Worm (Caenorhabditis elegans) whole organism, late embryonic: Measurements from ENCODE around the gene W10G6.6.
A peak's percentile ranks its signal among the peaks of the same experiment; 100 is the strongest.

ENCODE experiments used
- C08G9.2 ChIP-seq: sonication (generic microtip); optimal IDR thresholded peaks from 2 replicates; lab custom pipeline; 2016; ENCODE audit warnings: mild to moderate bottlenecking, missing genetic modification characterization, moderate library complexity, missing compliant biosample characterization
- C38D4.7 ChIP-seq: fragments of 200-800 bp; sonication (Bioruptor generic); optimal IDR thresholded peaks from 2 replicates; lab custom pipeline; 2018; ENCODE audit warnings: mild to moderate bottlenecking, missing genetic modification characterization, moderate library complexity, missing compliant biosample characterization
- F13H6.1 ChIP-seq: sonication (generic microtip); optimal IDR thresholded peaks from 2 replicates; lab custom pipeline; 2016; ENCODE audit warnings: missing genetic modification characterization, missing compliant biosample characterization
- Y22D7AL.16 ChIP-seq: sonication (generic microtip); optimal IDR thresholded peaks from 2 replicates; lab custom pipeline; 2016; ENCODE audit warnings: missing genetic modification characterization, missing compliant biosample characterization
- ama-1 ChIP-seq: fragments of 150-350 bp; optimal IDR thresholded peaks from 2 replicates; lab custom pipeline; 2014
- ceh-14 ChIP-seq: sonication (generic microtip); optimal IDR thresholded peaks from 2 replicates; lab custom pipeline; 2016; ENCODE audit warnings: missing genotype, missing genetic modification characterization, missing compliant biosample characterization
- ceh-18 ChIP-seq: sonication (generic microtip); optimal IDR thresholded peaks from 2 replicates; lab custom pipeline; 2016; ENCODE audit warnings: missing genetic modification characterization, missing compliant biosample characterization
- ceh-19 ChIP-seq: fragments of 200-800 bp; sonication (Bioruptor generic); optimal IDR thresholded peaks from 2 replicates; lab custom pipeline; 2018; ENCODE audit warnings: mild to moderate bottlenecking, missing genetic modification characterization, missing compliant biosample characterization
- ceh-30 ChIP-seq: fragments of 150-350 bp; optimal IDR thresholded peaks from 2 replicates; lab custom pipeline; 2014; ENCODE audit warnings: missing biosample characterization, missing genetic modification characterization
- ceh-31 ChIP-seq: sonication (generic microtip); optimal IDR thresholded peaks from 2 replicates; lab custom pipeline; 2016; ENCODE audit warnings: missing genetic modification characterization, missing compliant biosample characterization
- ceh-34 ChIP-seq: sonication (generic microtip); optimal IDR thresholded peaks from 2 replicates; lab custom pipeline; 2016; ENCODE audit warnings: mild to moderate bottlenecking, missing genetic modification characterization, missing compliant biosample characterization
- ceh-45 ChIP-seq: fragments of 200-800 bp; sonication (Bioruptor generic); IDR thresholded peaks from 2 replicates; pipeline ENCODE4 v1.3.6; 2022; ENCODE audit warnings: missing genetic modification reagents, missing genetic modification characterization, missing compliant biosample characterization
- che-1 ChIP-seq: sonication (generic microtip); optimal IDR thresholded peaks from 2 replicates; lab custom pipeline; 2016; ENCODE audit warnings: mild to moderate bottlenecking, missing genetic modification characterization, missing compliant biosample characterization
- dve-1 ChIP-seq: sonication (generic microtip); optimal IDR thresholded peaks from 2 replicates; lab custom pipeline; 2017; ENCODE audit warnings: antibody characterized with exemption, mild to moderate bottlenecking, missing genetic modification characterization, missing compliant biosample characterization
- elt-2 ChIP-seq: sonication (generic microtip); optimal IDR thresholded peaks from 2 replicates; lab custom pipeline; 2016; ENCODE audit warnings: missing genetic modification reagents, missing genetic modification characterization, missing compliant biosample characterization
- ets-4 ChIP-seq: sonication (generic microtip); optimal IDR thresholded peaks from 2 replicates; lab custom pipeline; 2016; ENCODE audit warnings: missing genetic modification characterization, missing compliant biosample characterization
- fax-1 ChIP-seq: sonication (generic microtip); optimal IDR thresholded peaks from 2 replicates; lab custom pipeline; 2016; ENCODE audit warnings: missing genotype, missing genetic modification characterization, missing compliant biosample characterization
- fkh-6 ChIP-seq: sonication (generic microtip); optimal IDR thresholded peaks from 2 replicates; lab custom pipeline; 2016; ENCODE audit warnings: missing genetic modification characterization, missing compliant biosample characterization
- gmeb-2 ChIP-seq: sonication (generic microtip); optimal IDR thresholded peaks from 2 replicates; lab custom pipeline; 2016; ENCODE audit warnings: missing genetic modification characterization, inconsistent platforms, missing compliant biosample characterization
- hlh-15 ChIP-seq: sonication (generic microtip); optimal IDR thresholded peaks from 2 replicates; lab custom pipeline; 2016; ENCODE audit warnings: missing genetic modification characterization, missing compliant biosample characterization
- lin-11 ChIP-seq: fragments of 200-800 bp; sonication (Bioruptor generic); optimal IDR thresholded peaks from 2 replicates; lab custom pipeline; 2018; ENCODE audit warnings: mild to moderate bottlenecking, missing genetic modification characterization, missing compliant biosample characterization
- nfya-1 ChIP-seq: sonication (generic microtip); optimal IDR thresholded peaks from 2 replicates; lab custom pipeline; 2017; ENCODE audit warnings: missing genetic modification characterization, mild to moderate bottlenecking, missing compliant biosample characterization, antibody characterized with exemption, moderate library complexity
- nhr-11 ChIP-seq: fragments of 150-350 bp; optimal IDR thresholded peaks from 2 replicates; lab custom pipeline; 2014; ENCODE audit warnings: missing biosample characterization, missing genetic modification characterization
- nhr-232 ChIP-seq: sonication (generic microtip); optimal IDR thresholded peaks from 2 replicates; lab custom pipeline; 2016; ENCODE audit warnings: missing genetic modification characterization, missing compliant biosample characterization
- npax-4 ChIP-seq: sonication (generic microtip); optimal IDR thresholded peaks from 2 replicates; lab custom pipeline; 2016; ENCODE audit warnings: missing genetic modification characterization, missing compliant biosample characterization
- odd-2 ChIP-seq: sonication (generic microtip); optimal IDR thresholded peaks from 2 replicates; lab custom pipeline; 2017; ENCODE audit warnings: antibody characterized with exemption, mild to moderate bottlenecking, missing genetic modification characterization, missing compliant biosample characterization
- pha-4 ChIP-seq: fragments of 150-350 bp; optimal IDR thresholded peaks from 2 replicates; lab custom pipeline; 2018; ENCODE audit warnings: missing biosample characterization, missing genetic modification reagents, missing genetic modification characterization
- ref-2 ChIP-seq: sonication (generic microtip); optimal IDR thresholded peaks from 2 replicates; lab custom pipeline; 2016; ENCODE audit warnings: missing genetic modification characterization, missing compliant biosample characterization
- rnt-1 ChIP-seq: sonication (generic microtip); optimal IDR thresholded peaks from 2 replicates; lab custom pipeline; 2016; ENCODE audit warnings: missing genetic modification characterization, missing compliant biosample characterization
- sdc-2 ChIP-seq: sonication (generic microtip); optimal IDR thresholded peaks from 2 replicates; lab custom pipeline; 2016; ENCODE audit warnings: missing genotype, missing genetic modification characterization, missing compliant biosample characterization
- sox-2 ChIP-seq: fragments of 200-800 bp; sonication (Bioruptor generic); IDR thresholded peaks from 2 replicates; pipeline ENCODE4 v1.3.6; 2022; ENCODE audit warnings: missing genetic modification reagents, missing genetic modification characterization, missing compliant biosample characterization
- sox-4 ChIP-seq: sonication (generic microtip); optimal IDR thresholded peaks from 2 replicates; lab custom pipeline; 2017; ENCODE audit warnings: mild to moderate bottlenecking, missing genetic modification characterization, inconsistent platforms, missing compliant biosample characterization
- syd-9 ChIP-seq: sonication (generic microtip); optimal IDR thresholded peaks from 2 replicates; lab custom pipeline; 2016; ENCODE audit warnings: mild to moderate bottlenecking, missing genetic modification characterization, moderate library complexity, missing compliant biosample characterization
- tbx-2 ChIP-seq: sonication (generic microtip); optimal IDR thresholded peaks from 2 replicates; lab custom pipeline; 2016; ENCODE audit warnings: missing genetic modification characterization, missing compliant biosample characterization
- tbx-7 ChIP-seq: sonication (generic microtip); optimal IDR thresholded peaks from 2 replicates; lab custom pipeline; 2016; ENCODE audit warnings: missing genotype, missing genetic modification characterization, missing compliant biosample characterization
- ttx-3 ChIP-seq: sonication (generic microtip); optimal IDR thresholded peaks from 2 replicates; lab custom pipeline; 2016; ENCODE audit warnings: missing genetic modification reagents, missing genetic modification characterization, missing compliant biosample characterization
- unc-42 ChIP-seq: sonication (generic microtip); optimal IDR thresholded peaks from 2 replicates; lab custom pipeline; 2016; ENCODE audit warnings: missing genotype, missing genetic modification characterization, missing compliant biosample characterization
- unc-55 ChIP-seq: sonication (generic microtip); optimal IDR thresholded peaks from 2 replicates; lab custom pipeline; 2017; ENCODE audit warnings: missing biosample characterization, missing genetic modification reagents, missing genetic modification characterization
- unc-86 ChIP-seq: sonication (generic microtip); optimal IDR thresholded peaks from 2 replicates; lab custom pipeline; 2016; ENCODE audit warnings: missing genetic modification characterization, missing compliant biosample characterization
- zip-5 ChIP-seq: sonication (generic microtip); optimal IDR thresholded peaks from 2 replicates; lab custom pipeline; 2016; ENCODE audit warnings: missing genetic modification characterization, missing compliant biosample characterization
- ztf-16 ChIP-seq: sonication (generic microtip); optimal IDR thresholded peaks from 2 replicates; lab custom pipeline; 2017; ENCODE audit warnings: missing genetic modification characterization, missing compliant biosample characterization

The W10G6.6 gene

ce11 chrX:16283103-16283502 is 32.5 kb upstream of the W10G6.6 start, which contains the start of gene F52E10.2:
TSS of gene F52E10.2 (minus strand) at chrX:16283203.
- TF ChIP-seq lin-11 (tag; lab: Kevin White, UChicago): no peak
- TF ChIP-seq unc-42 (tag; lab: Kevin White, UChicago): no peak

- TF ChIP-seq ceh-31 (tag; lab: Kevin White, UChicago): peak; percentile 8
- no peak for TF ChIP-seq rnt-1 (tag; lab: Kevin White, UChicago)
- no peak for TF ChIP-seq C08G9.2 (tag; lab: Kevin White, UChicago)
- no peak for TF ChIP-seq nhr-232 (tag; lab: Kevin White, UChicago)
- no peak for TF ChIP-seq ama-1
- TF ChIP-seq elt-2 (tag; lab: Kevin White, UChicago): no peak
- TF ChIP-seq nhr-11 (tag; lab: Kevin White, UChicago): no peak
- TF ChIP-seq tbx-2: peak; percentile 38
- peak; percentile 14 for TF ChIP-seq unc-42 (tag; lab: Kevin White, UChicago)
- TF ChIP-seq ceh-19 (GFP tag; lab: Kevin White, UChicago): no peak
- peak; percentile 9 for TF ChIP-seq ceh-18 (tag; lab: Kevin White, UChicago)
- no peak for TF ChIP-seq tbx-7 (tag; lab: Kevin White, UChicago)
- TF ChIP-seq sox-4 (tag; lab: Kevin White, UChicago): no peak
- peak; percentile 1 for TF ChIP-seq ref-2 (tag; lab: Kevin White, UChicago)
- TF ChIP-seq ttx-3: no peak
- TF ChIP-seq sdc-2 (tag; lab: Kevin White, UChicago): peak; percentile 38
- TF ChIP-seq pha-4 (tag; lab: Kevin White, UChicago): no peak
- TF ChIP-seq hlh-15 (tag; lab: Kevin White, UChicago): no peak
- TF ChIP-seq odd-2 (tag; lab: Kevin White, UChicago): no peak
- peak; percentile 48 for TF ChIP-seq nfya-1 (tag; lab: Kevin White, UChicago)
- TF ChIP-seq fkh-6 (tag; lab: Kevin White, UChicago): no peak
- TF ChIP-seq F13H6.1: no peak
- TF ChIP-seq ztf-16: peak; percentile 14
- TF ChIP-seq, all 69 proteins: peak for 8
Measured at ce11 chrX:16275255-16275813, 24.8 kb upstream of the W10G6.6 start, which contains the start of gene sdc-1. TSS of gene sdc-1 (plus strand) at chrX:16275763.

- TF ChIP-seq ceh-18 (tag; lab: Kevin White, UChicago) (no peak), elt-2 (tag; lab: Kevin White, UChicago) (peak; percentile 5), ztf-16 (peak; percentile 8), C38D4.7 (GFP tag; lab: Kevin White, UChicago) (peak; percentile 13), ceh-14 (tag; lab: Kevin White, UChicago) (peak; percentile 47), sox-4 (tag; lab: Kevin White, UChicago) (peak; percentile 6), gmeb-2 (tag; lab: Kevin White, UChicago) (peak; percentile 28), ceh-34 (peak; percentile 5), unc-55 (GFP tag; lab: Kevin White, UChicago) (no peak), che-1 (tag; lab: Kevin White, UChicago) (peak; percentile 35)
Measured at ce11 chrX:16271147-16271546, 20.6 kb upstream of the W10G6.6 start.

ce11 chrX:16269969-16270368 is 19.4 kb upstream of the W10G6.6 start, which contains the start of gene ifa-3:
TSS of gene ifa-3 (minus strand) at chrX:16270069.
- no peak for TF ChIP-seq ceh-30 (tag; lab: Kevin White, UChicago)
- no peak for TF ChIP-seq npax-4 (tag; lab: Kevin White, UChicago)
- TF ChIP-seq ttx-3: no peak

ce11 chrX:16265636-16266384 is 15.2 kb upstream of the W10G6.6 start, which contains the start of gene mua-6:
TSS of gene mua-6 (minus strand) at chrX:16265686.
- TF ChIP-seq che-1 (tag; lab: Kevin White, UChicago): no peak
- TF ChIP-seq fax-1: no peak
- no peak for TF ChIP-seq ets-4
- TF ChIP-seq unc-86 (tag; lab: Kevin White, UChicago): no peak
- no peak for TF ChIP-seq ceh-19 (GFP tag; lab: Kevin White, UChicago)
- no peak for TF ChIP-seq sox-2 (GFP tag; lab: Robert Waterston, UW)
- no peak for TF ChIP-seq C08G9.2 (tag; lab: Kevin White, UChicago)
- no peak for TF ChIP-seq nhr-232 (tag; lab: Kevin White, UChicago)
- TF ChIP-seq ztf-16: no peak
- TF ChIP-seq zip-5 (tag; lab: Kevin White, UChicago): no peak
- no peak for TF ChIP-seq pha-4 (tag; lab: Kevin White, UChicago)
- no peak for TF ChIP-seq syd-9
- no peak for TF ChIP-seq hlh-15 (tag; lab: Kevin White, UChicago)
- TF ChIP-seq unc-42 (tag; lab: Kevin White, UChicago): no peak
- no peak for TF ChIP-seq ama-1
- no peak for TF ChIP-seq ceh-45 (GFP tag; lab: Robert Waterston, UW)
- TF ChIP-seq Y22D7AL.16 (tag; lab: Kevin White, UChicago): no peak
- TF ChIP-seq dve-1 (tag; lab: Kevin White, UChicago): no peak
- TF ChIP-seq, all 69 proteins: peak for 0
